Worm (Caenorhabditis elegans) whole organism, midembryonic: ENCODE data around the gene pgl-3.
"Not testable (repeated sequence)": the region's sequence is repeated elsewhere in the genome, so short reads cannot be mapped to it uniquely, and the experiment has no call there.

Experiments used
- T22C8.4 ChIP-seq: fragments of 200-800 bp; sonication (Bioruptor generic); IDR thresholded peaks from 2 replicates; pipeline ENCODE4 v1.3.6; 2022; ENCODE audit warnings: missing genetic modification characterization, missing compliant biosample characterization
- cog-1 ChIP-seq: sonication (generic microtip); optimal IDR thresholded peaks from 2 replicates; lab custom pipeline; 2016; ENCODE audit warnings: missing genetic modification characterization, missing compliant biosample characterization
- flt-1 ChIP-seq: fragments of 200-800 bp; sonication (Bioruptor generic); IDR thresholded peaks from 2 replicates; pipeline ENCODE4 v1.3.6; 2022; ENCODE audit warnings: missing genetic modification characterization, missing compliant biosample characterization
- klf-2 ChIP-seq: fragments of 200-800 bp; sonication (Bioruptor generic); conservative IDR thresholded peaks from 2 replicates; pipeline ENCODE4 v1.3.6; 2022; ENCODE audit warnings: missing genetic modification reagents, missing genetic modification characterization, missing compliant biosample characterization
- med-1 ChIP-seq: sonication (generic microtip); optimal IDR thresholded peaks from 2 replicates; lab custom pipeline; 2017; ENCODE audit warnings: missing genetic modification characterization, mild to moderate bottlenecking, missing compliant biosample characterization, antibody characterized with exemption, missing genetic modification reagents; ENCODE audit not compliant: insufficient read depth
- ref-1 ChIP-seq: fragments of 200-800 bp; sonication (Bioruptor generic); conservative IDR thresholded peaks from 2 replicates; pipeline ENCODE4 v1.3.6; 2022; ENCODE audit warnings: missing genetic modification reagents, missing genetic modification characterization, missing compliant biosample characterization
- tab-1 ChIP-seq: fragments of 200-800 bp; sonication (Bioruptor generic); IDR thresholded peaks from 2 replicates; pipeline ENCODE4 v1.3.6; 2022; ENCODE audit warnings: missing genetic modification characterization, missing compliant biosample characterization
- ztf-23 ChIP-seq: fragments of 200-800 bp; sonication (Bioruptor generic); IDR thresholded peaks from 2 replicates; pipeline ENCODE4 v1.3.6; 2022; ENCODE audit warnings: missing genetic modification reagents, missing genetic modification characterization, missing compliant biosample characterization
- ztf-29 ChIP-seq: fragments of 200-800 bp; sonication (Bioruptor generic); IDR thresholded peaks from 2 replicates; pipeline ENCODE4 v1.3.6; 2022; ENCODE audit warnings: missing genetic modification reagents, missing genetic modification characterization, missing compliant biosample characterization

Gene pgl-3

DNA sequence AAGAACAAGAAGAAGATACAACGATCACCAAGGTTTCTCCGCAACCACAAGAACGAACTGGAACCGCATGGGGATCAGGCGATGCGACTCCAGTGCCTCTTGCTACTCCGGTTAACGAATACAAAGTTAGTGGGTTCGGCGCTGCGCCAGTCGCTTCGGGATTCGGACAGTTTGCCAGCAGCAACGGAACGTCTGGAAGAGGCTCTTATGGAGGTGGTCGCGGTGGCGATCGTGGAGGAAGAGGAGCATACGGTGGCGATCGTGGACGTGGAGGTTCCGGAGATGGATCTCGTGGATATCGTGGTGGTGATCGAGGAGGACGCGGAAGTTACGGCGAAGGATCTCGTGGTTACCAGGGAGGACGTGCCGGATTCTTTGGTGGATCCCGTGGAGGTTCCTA, 2.2 kb downstream of the pgl-3 start:
- no peak for TF ChIP-seq ref-1 (GFP tag; lab: Robert Waterston, UW)
- TF ChIP-seq cog-1 (tag; lab: Kevin White, UChicago): no peak
- no peak for TF ChIP-seq ztf-23 (GFP tag; lab: Robert Waterston, UW)
- no peak for TF ChIP-seq klf-2
- TF ChIP-seq flt-1 (GFP tag; lab: Robert Waterston, UW): no peak
- TF ChIP-seq tab-1 (GFP tag; lab: Robert Waterston, UW): no peak
- TF ChIP-seq T22C8.4 (GFP tag; lab: Robert Waterston, UW): no peak
- no peak for TF ChIP-seq ztf-29 (GFP tag; lab: Robert Waterston, UW)
- TF ChIP-seq med-1 (GFP tag; lab: Kevin White, UChicago): no peak

DNA sequence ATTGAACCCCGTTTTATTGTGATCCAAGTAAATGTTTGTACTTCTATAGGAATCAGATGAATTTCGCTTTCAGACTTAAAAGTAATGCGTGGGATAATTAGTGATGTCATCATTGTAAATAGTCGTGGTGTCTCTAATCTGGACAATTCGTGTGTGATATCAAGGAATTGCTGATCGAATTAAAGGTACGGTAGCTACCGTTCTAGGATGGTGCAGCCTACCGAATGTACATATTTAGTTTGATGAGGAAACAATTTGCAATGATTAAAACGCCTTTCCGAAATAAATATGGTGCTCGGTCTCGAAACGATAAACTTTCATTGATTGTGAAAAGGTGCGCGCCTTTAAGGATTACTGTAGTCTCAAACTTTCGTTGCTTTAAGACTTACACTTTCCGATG, 2.8 kb downstream of the pgl-3 start:
- TF ChIP-seq klf-2: no peak
- TF ChIP-seq tab-1 (GFP tag; lab: Robert Waterston, UW): no peak
- no peak for TF ChIP-seq cog-1 (tag; lab: Kevin White, UChicago)
- TF ChIP-seq med-1 (GFP tag; lab: Kevin White, UChicago): no peak
- no peak for TF ChIP-seq flt-1 (GFP tag; lab: Robert Waterston, UW)
- TF ChIP-seq T22C8.4 (GFP tag; lab: Robert Waterston, UW): no peak
- TF ChIP-seq ztf-23 (GFP tag; lab: Robert Waterston, UW): no peak
- no peak for TF ChIP-seq ref-1 (GFP tag; lab: Robert Waterston, UW)
- no peak for TF ChIP-seq ztf-29 (GFP tag; lab: Robert Waterston, UW)

DNA sequence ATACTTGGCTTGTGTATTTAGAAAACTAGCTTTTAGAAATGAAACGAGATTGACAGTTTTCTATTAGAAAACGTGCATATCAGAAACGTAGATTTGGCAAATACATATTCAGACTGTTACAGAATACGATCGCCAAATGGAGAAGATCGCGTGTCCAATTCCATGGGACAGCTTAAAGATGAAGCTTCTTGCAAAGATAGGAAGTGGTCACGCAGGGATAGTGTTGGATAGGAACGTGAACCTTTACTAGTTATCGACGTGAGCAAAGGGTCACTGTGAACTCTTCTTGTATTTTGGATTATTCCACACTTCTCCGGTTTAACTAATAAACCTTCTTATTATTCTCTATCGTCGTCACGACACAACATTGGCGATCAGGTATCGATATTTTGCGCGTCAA, 4.9 kb downstream of the pgl-3 start, which contains the start of gene bgnt-1.4:
Gene bgnt-1.4 (plus strand): TSS at position 301 of the 400 bp plus-strand sequence.
- not testable (repeated sequence) for TF ChIP-seq med-1 (GFP tag; lab: Kevin White, UChicago); klf-2; T22C8.4 (GFP tag; lab: Robert Waterston, UW)

DNA sequence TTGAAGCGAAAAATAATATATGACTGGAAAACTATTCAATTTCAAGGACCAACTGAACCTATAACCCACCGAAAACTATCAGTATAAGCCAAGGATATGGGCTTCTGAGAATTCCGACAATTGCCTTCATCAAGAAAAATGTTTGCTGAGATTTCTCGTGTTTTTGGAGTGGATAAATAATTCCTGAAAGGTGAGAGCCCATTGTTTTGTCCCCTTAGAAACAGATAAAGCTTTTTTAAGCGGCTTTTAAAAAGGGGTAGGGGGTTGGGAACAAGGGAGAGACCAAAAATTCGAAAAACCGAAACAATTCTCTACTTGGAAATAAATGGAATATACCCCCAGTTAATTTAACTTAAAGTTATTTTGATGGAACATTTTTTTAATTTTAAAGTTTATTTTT, 10.7 kb downstream of the pgl-3 start, which contains the start of gene C18G1.8:
Gene C18G1.8 (minus strand): TSS at position 101 of the 400 bp plus-strand sequence.
- TF ChIP-seq med-1 (GFP tag; lab: Kevin White, UChicago) (no peak), ztf-29 (GFP tag; lab: Robert Waterston, UW) (no peak), ztf-23 (GFP tag; lab: Robert Waterston, UW) (no peak)

DNA sequence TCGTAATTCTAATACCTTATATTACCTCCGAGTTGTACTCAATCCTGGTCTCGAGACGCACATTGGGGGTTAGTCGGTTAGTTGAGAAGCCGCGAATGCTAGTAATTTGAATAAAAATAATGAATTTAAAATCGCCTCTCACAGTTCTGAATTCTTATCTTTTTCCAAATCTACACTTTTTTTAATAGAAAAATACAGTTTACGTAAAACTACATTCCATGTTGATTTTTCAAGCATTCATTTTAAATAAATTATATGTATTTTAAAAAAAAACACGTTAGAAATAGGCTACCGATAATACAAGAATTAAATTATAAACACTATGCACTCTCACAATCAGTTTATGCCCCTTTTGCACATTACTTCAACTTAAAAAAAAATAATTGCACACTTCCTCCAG, 13.9 kb downstream of the pgl-3 start, which contains the start of gene C18G1.9:
Gene C18G1.9 (minus strand): TSS at position 101 of the 400 bp plus-strand sequence.
- TF ChIP-seq med-1 (GFP tag; lab: Kevin White, UChicago) (no peak), flt-1 (GFP tag; lab: Robert Waterston, UW) (no peak), ztf-29 (GFP tag; lab: Robert Waterston, UW) (no peak), T22C8.4 (GFP tag; lab: Robert Waterston, UW) (no peak), tab-1 (GFP tag; lab: Robert Waterston, UW) (no peak), klf-2 (no peak), ztf-23 (GFP tag; lab: Robert Waterston, UW) (no peak), cog-1 (tag; lab: Kevin White, UChicago) (no peak), ref-1 (GFP tag; lab: Robert Waterston, UW) (no peak)

DNA sequence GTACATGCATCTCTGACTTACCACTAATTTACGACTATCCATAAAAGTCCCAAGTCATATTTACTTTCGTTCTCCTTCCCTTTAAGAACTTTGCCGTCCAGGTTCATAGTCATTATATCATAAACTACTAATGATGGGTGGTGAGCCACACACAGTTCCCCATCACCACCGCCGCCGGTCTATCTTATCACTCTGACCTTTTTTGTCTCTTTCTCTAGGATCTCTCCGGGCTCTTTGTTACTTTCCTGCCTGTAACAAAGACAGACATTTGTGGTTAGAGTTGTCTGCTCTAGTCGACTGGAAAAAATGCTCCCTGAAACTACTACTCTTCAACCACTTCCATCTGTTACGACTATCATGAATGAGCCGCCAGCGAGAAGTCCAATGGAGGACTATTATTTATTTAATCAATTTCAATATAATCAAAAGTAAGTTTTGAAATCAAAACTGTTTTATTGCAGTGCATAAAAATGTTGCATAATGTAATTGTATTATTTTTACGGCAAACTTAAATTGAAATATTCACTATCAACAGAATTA, 14.7 kb downstream of the pgl-3 start, which contains the start of gene elt-7:
Gene elt-7 (plus strand): TSS at position 263 of the 540 bp plus-strand sequence.
- no peak for TF ChIP-seq tab-1 (GFP tag; lab: Robert Waterston, UW)
- no peak for TF ChIP-seq ref-1 (GFP tag; lab: Robert Waterston, UW)
- TF ChIP-seq ztf-23 (GFP tag; lab: Robert Waterston, UW): no peak
- TF ChIP-seq klf-2: no peak
- no peak for TF ChIP-seq flt-1 (GFP tag; lab: Robert Waterston, UW)
- no peak for TF ChIP-seq med-1 (GFP tag; lab: Kevin White, UChicago)
- no peak for TF ChIP-seq T22C8.4 (GFP tag; lab: Robert Waterston, UW)

DNA sequence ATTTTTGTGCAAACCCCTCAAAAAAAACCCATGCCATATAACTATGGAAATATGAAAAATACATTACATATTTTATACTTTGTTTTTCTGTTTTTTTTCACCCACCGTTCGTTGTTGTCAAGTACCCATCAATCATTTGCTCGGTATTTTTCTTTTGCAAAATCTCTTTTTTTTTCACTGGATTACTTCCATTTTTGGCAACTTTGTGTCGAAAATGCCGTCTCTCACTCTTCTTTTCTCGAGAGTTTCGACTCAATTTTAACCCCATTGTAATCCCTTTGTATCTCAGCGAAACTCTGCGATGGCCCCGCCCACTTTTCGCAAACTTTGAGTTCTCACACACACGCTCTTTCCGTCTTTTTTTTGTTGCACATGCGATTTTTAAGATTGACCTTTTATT, 19.4 kb downstream of the pgl-3 start:
- no peak for TF ChIP-seq cog-1 (tag; lab: Kevin White, UChicago)
- no peak for TF ChIP-seq ref-1 (GFP tag; lab: Robert Waterston, UW)
- no peak for TF ChIP-seq T22C8.4 (GFP tag; lab: Robert Waterston, UW)
- TF ChIP-seq tab-1 (GFP tag; lab: Robert Waterston, UW): no peak
- no peak for TF ChIP-seq flt-1 (GFP tag; lab: Robert Waterston, UW)

DNA sequence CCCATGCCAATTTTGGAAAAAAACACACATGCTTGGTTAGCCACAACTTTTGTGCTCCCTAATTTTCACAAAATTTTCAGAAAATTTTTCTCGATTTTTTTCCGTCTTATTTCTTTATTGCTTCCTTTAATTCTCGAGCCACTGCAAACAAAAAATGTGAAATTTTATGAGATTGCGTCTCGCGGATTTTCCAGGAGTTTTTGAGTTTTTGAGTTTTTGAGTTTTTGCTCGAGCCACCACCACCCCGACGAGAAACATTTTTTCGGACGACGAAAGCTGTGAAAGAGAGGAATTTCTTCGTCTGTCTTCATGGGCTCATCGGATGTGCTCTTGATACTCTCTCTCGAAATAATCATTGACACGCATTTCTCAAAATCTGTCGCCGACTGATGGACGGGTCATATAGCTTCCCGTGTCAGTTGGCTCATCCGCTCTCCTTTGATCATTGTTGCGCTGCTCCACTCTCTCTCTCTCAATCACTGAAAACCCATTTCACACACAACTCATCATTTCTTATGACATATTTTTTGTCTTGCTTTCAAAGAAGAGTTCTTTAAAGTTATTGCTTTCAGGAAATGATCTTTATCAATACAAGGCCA, 21.7 kb downstream of the pgl-3 start, which contains the start of gene C18G1.1:
Gene C18G1.1 (plus strand): TSS at position 573 of the 599 bp plus-strand sequence.
- TF ChIP-seq ref-1 (GFP tag; lab: Robert Waterston, UW): no peak
- no peak for TF ChIP-seq ztf-23 (GFP tag; lab: Robert Waterston, UW)
- no peak for TF ChIP-seq flt-1 (GFP tag; lab: Robert Waterston, UW)
- TF ChIP-seq tab-1 (GFP tag; lab: Robert Waterston, UW): no peak
- no peak for TF ChIP-seq cog-1 (tag; lab: Kevin White, UChicago)
- TF ChIP-seq klf-2: no peak
- TF ChIP-seq med-1 (GFP tag; lab: Kevin White, UChicago): no peak
- no peak for TF ChIP-seq T22C8.4 (GFP tag; lab: Robert Waterston, UW)

DNA sequence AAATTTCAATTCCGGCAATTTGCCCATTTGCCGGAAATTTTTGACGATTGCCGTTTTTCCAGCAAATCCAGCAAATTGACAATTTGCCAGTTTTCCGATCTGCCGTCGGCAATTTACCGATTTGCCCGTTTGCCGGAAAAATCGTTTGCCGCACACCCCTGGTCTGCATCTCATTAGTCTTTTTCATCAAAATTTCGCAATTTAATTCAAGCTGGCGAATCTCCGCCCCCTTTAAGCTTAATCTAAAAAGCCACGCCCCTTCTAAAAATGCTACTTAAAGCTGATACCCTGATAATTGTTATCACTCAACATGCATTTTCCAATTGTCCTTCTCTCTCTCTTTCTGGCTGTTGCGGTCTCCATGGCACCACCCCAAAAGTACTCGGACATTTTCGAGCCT, 27.5 kb downstream of the pgl-3 start, which contains the start of gene Y60C6A.1:
Gene Y60C6A.1 (plus strand): TSS at position 301 of the 400 bp plus-strand sequence.
- no peak for TF ChIP-seq T22C8.4 (GFP tag; lab: Robert Waterston, UW)
